Fruit fly (Drosophila melanogaster) whole organism, wandering third instar larva: Measurements from ENCODE around the gene CG12289.

Source experiments
- CG9705 ChIP-seq: fragments of 200-800 bp; sonication (Bioruptor generic); optimal IDR thresholded peaks from 2 replicates; lab custom pipeline; 2018; ENCODE audit warnings: missing biosample characterization, mild to moderate bottlenecking, missing genetic modification characterization
- CrebA ChIP-seq: fragments of 200-800 bp; sonication (Bioruptor generic); optimal IDR thresholded peaks from 2 replicates; lab custom pipeline; 2016; ENCODE audit warnings: missing biosample characterization, mild to moderate bottlenecking, missing genetic modification characterization, borderline replicate concordance

DNA sequence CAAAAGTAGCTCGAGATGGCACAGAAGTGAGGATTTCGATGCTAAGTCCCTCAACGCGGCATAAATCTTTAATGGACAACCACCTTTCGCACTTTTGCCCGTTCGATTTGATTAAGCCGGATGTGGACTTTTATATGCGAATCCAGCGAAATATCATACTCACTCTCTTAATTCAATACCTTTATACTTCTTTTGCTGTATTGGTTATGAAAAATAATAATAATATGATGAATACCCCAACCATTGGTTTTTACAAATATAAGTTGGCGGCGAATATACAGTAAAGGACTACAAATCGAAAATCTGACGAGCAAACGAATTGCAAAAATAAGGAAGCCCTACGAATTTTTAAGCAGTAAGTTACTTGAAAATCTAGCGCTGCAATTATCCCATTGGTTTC is 14.7 kb upstream of the CG12289 start, which contains the start of gene Vha16-3:
- no peak for TF ChIP-seq CrebA
- no peak for TF ChIP-seq CG9705 (GFP tag; lab: Kevin White, UChicago)
